Worm (Caenorhabditis elegans) whole organism, L3 larva: ENCODE measurements around the gene str-262.

ENCODE experiments used
- ZK546.5 ChIP-seq: sonication (generic microtip); optimal IDR thresholded peaks from 2 replicates; lab custom pipeline; 2017; ENCODE audit warnings: missing biosample characterization, missing genetic modification characterization
- aly-2 ChIP-seq: fragments of 150-350 bp; optimal IDR thresholded peaks from 2 replicates; lab custom pipeline; 2014; ENCODE audit warnings: missing biosample characterization, missing genetic modification characterization
- ceh-16 ChIP-seq: sonication (generic microtip); optimal IDR thresholded peaks from 2 replicates; lab custom pipeline; 2017; ENCODE audit warnings: missing biosample characterization, missing genetic modification characterization
- ceh-82 ChIP-seq: fragments of 150-350 bp; optimal IDR thresholded peaks from 2 replicates; lab custom pipeline; 2014; ENCODE audit warnings: missing biosample characterization, missing genetic modification characterization
- ceh-9 ChIP-seq: sonication (generic microtip); optimal IDR thresholded peaks from 2 replicates; lab custom pipeline; 2018; ENCODE audit warnings: missing biosample characterization, missing genetic modification characterization
- egl-27 ChIP-seq: sonication (generic microtip); optimal IDR thresholded peaks from 4 replicates; lab custom pipeline; 2017; ENCODE audit warnings: missing biosample characterization, missing genetic modification reagents, missing genetic modification characterization
- egl-5 ChIP-seq: fragments of 150-350 bp; optimal IDR thresholded peaks from 2 replicates; lab custom pipeline; 2017; ENCODE audit warnings: missing biosample characterization, missing genetic modification reagents, missing genetic modification characterization, inconsistent platforms
- elt-1 ChIP-seq: fragments of 150-350 bp; optimal IDR thresholded peaks from 2 replicates; lab custom pipeline; 2014; ENCODE audit warnings: missing biosample characterization, missing genetic modification characterization
- elt-2 ChIP-seq: sonication (generic microtip); optimal IDR thresholded peaks from 2 replicates; lab custom pipeline; 2016; ENCODE audit warnings: missing genetic modification reagents, mild to moderate bottlenecking, missing genetic modification characterization, missing compliant biosample characterization
- elt-3 ChIP-seq, 3 experiments: fragments of 150-350 bp in 1 of 3; sonication (generic microtip) in 2 of 3; optimal IDR thresholded peaks; 2 replicates in 2 of 3; 4 replicates in 1 of 3; lab custom pipeline; 2014 to 2017; ENCODE audit warnings: missing biosample characterization in 3 of 3, missing genetic modification characterization in 3 of 3
- eor-1 ChIP-seq, 2 experiments: fragments of 150-350 bp; optimal IDR thresholded peaks; 2 replicates each; lab custom pipeline; 2014 to 2018; ENCODE audit warnings: missing biosample characterization in 2 of 2, missing genetic modification characterization in 2 of 2
- fkh-10 ChIP-seq: sonication (generic microtip); optimal IDR thresholded peaks from 2 replicates; lab custom pipeline; 2017; ENCODE audit warnings: missing biosample characterization, missing genetic modification reagents, missing genetic modification characterization
- fkh-2 ChIP-seq: fragments of 150-350 bp; optimal IDR thresholded peaks from 2 replicates; lab custom pipeline; 2014; ENCODE audit warnings: missing biosample characterization, missing genetic modification reagents, missing genetic modification characterization
- fos-1 ChIP-seq: fragments of 150-350 bp; optimal IDR thresholded peaks from 2 replicates; lab custom pipeline; 2014; ENCODE audit warnings: missing biosample characterization, missing genetic modification characterization
- hmg-11 ChIP-seq: sonication (generic microtip); optimal IDR thresholded peaks from 2 replicates; lab custom pipeline; 2016; ENCODE audit warnings: missing genetic modification characterization, missing compliant biosample characterization
- lin-15B ChIP-seq: fragments of 150-350 bp; optimal IDR thresholded peaks from 2 replicates; lab custom pipeline; 2014; ENCODE audit warnings: missing biosample characterization, missing genetic modification characterization
- lin-39 ChIP-seq: fragments of 150-350 bp; optimal IDR thresholded peaks from 2 replicates; lab custom pipeline; 2018; ENCODE audit warnings: missing biosample characterization, missing genetic modification reagents, missing genetic modification characterization
- lsy-12 ChIP-seq: sonication (generic microtip); optimal IDR thresholded peaks from 2 replicates; lab custom pipeline; 2016; ENCODE audit warnings: mild to moderate bottlenecking, missing genetic modification characterization, missing compliant biosample characterization
- mdl-1 ChIP-seq: fragments of 150-350 bp; optimal IDR thresholded peaks from 2 replicates; lab custom pipeline; 2014; ENCODE audit warnings: missing biosample characterization, missing genetic modification characterization
- mml-1 ChIP-seq: fragments of 150-350 bp; sonication (generic microtip); optimal IDR thresholded peaks from 3 replicates; lab custom pipeline; 2014; ENCODE audit warnings: missing biosample characterization, missing genetic modification characterization
- nhr-11 ChIP-seq: fragments of 150-350 bp; optimal IDR thresholded peaks from 2 replicates; lab custom pipeline; 2014; ENCODE audit warnings: missing biosample characterization, missing genetic modification characterization
- nhr-12 ChIP-seq: fragments of 150-350 bp; optimal IDR thresholded peaks from 2 replicates; lab custom pipeline; 2014; ENCODE audit warnings: missing biosample characterization, missing genetic modification characterization
- nhr-237 ChIP-seq: fragments of 150-350 bp; optimal IDR thresholded peaks from 2 replicates; lab custom pipeline; 2014; ENCODE audit warnings: missing biosample characterization, missing genetic modification characterization
- nhr-25 ChIP-seq: sonication (generic microtip); optimal IDR thresholded peaks from 2 replicates; lab custom pipeline; 2017; ENCODE audit warnings: missing biosample characterization, missing genetic modification characterization
- nhr-28 ChIP-seq: fragments of 150-350 bp; optimal IDR thresholded peaks from 2 replicates; lab custom pipeline; 2014; ENCODE audit warnings: missing biosample characterization, missing genetic modification characterization
- nhr-43 ChIP-seq: sonication (generic microtip); optimal IDR thresholded peaks from 2 replicates; lab custom pipeline; 2016; ENCODE audit warnings: mild to moderate bottlenecking, missing genetic modification characterization, missing compliant biosample characterization; ENCODE audit not compliant: poor library complexity, severe bottlenecking
- nhr-67 ChIP-seq: fragments of 150-350 bp; optimal IDR thresholded peaks from 2 replicates; lab custom pipeline; 2014; ENCODE audit warnings: missing biosample characterization, missing genetic modification characterization
- pha-4 ChIP-seq: fragments of 150-350 bp; optimal IDR thresholded peaks from 2 replicates; lab custom pipeline; 2014; ENCODE audit warnings: missing biosample characterization, missing genetic modification reagents, missing genetic modification characterization
- pqm-1 ChIP-seq: fragments of 150-350 bp; optimal IDR thresholded peaks from 2 replicates; lab custom pipeline; 2017; ENCODE audit warnings: missing biosample characterization, missing genetic modification characterization, inconsistent platforms
- sea-2 ChIP-seq: fragments of 150-350 bp; sonication (generic microtip); optimal IDR thresholded peaks from 4 replicates; lab custom pipeline; 2014; ENCODE audit warnings: missing biosample characterization, missing genetic modification reagents, missing genetic modification characterization
- skn-1 ChIP-seq: fragments of 150-350 bp; optimal IDR thresholded peaks from 2 replicates; lab custom pipeline; 2014; ENCODE audit warnings: missing biosample characterization, missing genetic modification characterization
- tbx-2 ChIP-seq: sonication (generic microtip); optimal IDR thresholded peaks from 2 replicates; lab custom pipeline; 2016; ENCODE audit warnings: mild to moderate bottlenecking, missing genetic modification characterization, missing compliant biosample characterization
- unc-62 ChIP-seq: fragments of 150-350 bp; sonication (generic microtip); optimal IDR thresholded peaks from 4 replicates; lab custom pipeline; 2014; ENCODE audit warnings: missing biosample characterization, missing genetic modification reagents, missing genetic modification characterization
- zag-1 ChIP-seq: fragments of 150-350 bp; optimal IDR thresholded peaks from 2 replicates; lab custom pipeline; 2014; ENCODE audit warnings: missing biosample characterization, missing genetic modification characterization
- ztf-11 ChIP-seq: fragments of 150-350 bp; optimal IDR thresholded peaks from 2 replicates; lab custom pipeline; 2014; ENCODE audit warnings: missing biosample characterization, missing genetic modification characterization

The str-262 gene

ce11 chrV:761235-761634, 8.7 kb upstream of the str-262 start, which contains the start of gene C05E4.15:
Gene C05E4.15 (minus strand): TSS chrV:761335.
- TF ChIP-seq fos-1 (no peak), egl-5 (tag; lab: Kevin White, UChicago) (no peak), nhr-12 (tag; lab: Kevin White, UChicago) (no peak), tbx-2 (tag; lab: Kevin White, UChicago) (no peak), lsy-12 (tag; lab: Kevin White, UChicago) (no peak), zag-1 (tag; lab: Kevin White, UChicago) (no peak), nhr-237 (tag; lab: Kevin White, UChicago) (no peak), fkh-10 (GFP tag; lab: Kevin White, UChicago) (no peak), elt-3 (tag; optimal IDR thresholded peaks at IDR 0.05; lab: Kevin White, UChicago) (no peak), mdl-1 (tag; lab: Kevin White, UChicago) (no peak), skn-1 (tag; lab: Kevin White, UChicago) (no peak), elt-2 (tag; lab: Kevin White, UChicago) (no peak), egl-27 (tag; lab: Kevin White, UChicago) (no peak), nhr-67 (tag; lab: Kevin White, UChicago) (no peak), ztf-11 (tag; lab: Kevin White, UChicago) (no peak)
- TF ChIP-seq, all 47 proteins: peak for 0

- TF ChIP-seq elt-1 (tag; lab: Kevin White, UChicago) (no peak), fos-1 (no peak), lsy-12 (tag; lab: Kevin White, UChicago) (no peak)
Measured at ce11 chrV:756169-756568, 3.6 kb upstream of the str-262 start, which contains the start of gene str-20. Gene str-20 (plus strand): TSS chrV:756469.

- TF ChIP-seq nhr-25 (tag; lab: Kevin White, UChicago) (no peak), mml-1 (no peak), tbx-2 (tag; lab: Kevin White, UChicago) (no peak), ceh-9 (tag; lab: Kevin White, UChicago) (no peak), nhr-237 (tag; lab: Kevin White, UChicago) (no peak), sea-2 (GFP tag; lab: Kevin White, UChicago) (no peak), zag-1 (tag; lab: Kevin White, UChicago) (no peak)
- TF ChIP-seq, all 47 proteins: peak for 0
Measured at ce11 chrV:748044-748443, 4.5 kb downstream of the str-262 start, which contains the start of gene sri-4. Gene sri-4 (plus strand): TSS chrV:748344.

- no peak for TF ChIP-seq sea-2 (GFP tag; lab: Kevin White, UChicago)
- no peak for TF ChIP-seq unc-62
- TF ChIP-seq ceh-16 (tag; lab: Kevin White, UChicago) = no peak
- TF ChIP-seq eor-1 (tag; optimal IDR thresholded peaks at IDR 0.05; lab: Kevin White, UChicago) = no peak
- no peak for TF ChIP-seq skn-1 (tag; lab: Kevin White, UChicago)
- no peak for TF ChIP-seq pqm-1
- no peak for TF ChIP-seq pha-4
- TF ChIP-seq fkh-2 (tag; lab: Kevin White, UChicago) = no peak
- no peak for TF ChIP-seq elt-3 (tag; optimal IDR thresholded peaks at IDR 0.05; lab: Kevin White, UChicago)
- TF ChIP-seq zag-1 (tag; lab: Kevin White, UChicago) = no peak
- no peak for TF ChIP-seq nhr-67 (tag; lab: Kevin White, UChicago)
- no peak for TF ChIP-seq nhr-11 (tag; lab: Kevin White, UChicago)
Measured at ce11 chrV:743348-743747, 9.2 kb downstream of the str-262 start, which contains the start of gene str-134. Gene str-134 (plus strand): TSS chrV:743648.

- TF ChIP-seq nhr-28 (tag; lab: Kevin White, UChicago) = no peak
- no peak for TF ChIP-seq nhr-11 (tag; lab: Kevin White, UChicago)
- no peak for TF ChIP-seq aly-2 (tag; lab: Kevin White, UChicago)
- TF ChIP-seq eor-1 (tag; optimal IDR thresholded peaks at IDR 0.05; lab: Kevin White, UChicago) = no peak
- TF ChIP-seq sea-2 (GFP tag; lab: Kevin White, UChicago) = no peak
- no peak for TF ChIP-seq ceh-9 (tag; lab: Kevin White, UChicago)
- no peak for TF ChIP-seq ZK546.5 (tag; lab: Kevin White, UChicago)
- TF ChIP-seq skn-1 (tag; lab: Kevin White, UChicago) = no peak
- no peak for TF ChIP-seq nhr-43 (tag; lab: Kevin White, UChicago)
- no peak for TF ChIP-seq lin-39
- TF ChIP-seq nhr-237 (tag; lab: Kevin White, UChicago) = no peak
- TF ChIP-seq ztf-11 (tag; lab: Kevin White, UChicago) = no peak
- TF ChIP-seq lin-15B (tag; lab: Kevin White, UChicago) = no peak
- TF ChIP-seq mml-1 = no peak
- no peak for TF ChIP-seq nhr-67 (tag; lab: Kevin White, UChicago)
- TF ChIP-seq hmg-11 (tag; lab: Kevin White, UChicago) = no peak
- TF ChIP-seq nhr-25 (tag; lab: Kevin White, UChicago) = no peak
- no peak for TF ChIP-seq ceh-82 (tag; lab: Kevin White, UChicago)
Measured at ce11 chrV:741820-742219, 10.8 kb downstream of the str-262 start, which contains the start of gene C05E4.7. Gene C05E4.7 (plus strand): TSS chrV:742120.
